Worm (Caenorhabditis elegans): ENCODE data around the gene F59B8.1.

F59B8.1 gene

DNA sequence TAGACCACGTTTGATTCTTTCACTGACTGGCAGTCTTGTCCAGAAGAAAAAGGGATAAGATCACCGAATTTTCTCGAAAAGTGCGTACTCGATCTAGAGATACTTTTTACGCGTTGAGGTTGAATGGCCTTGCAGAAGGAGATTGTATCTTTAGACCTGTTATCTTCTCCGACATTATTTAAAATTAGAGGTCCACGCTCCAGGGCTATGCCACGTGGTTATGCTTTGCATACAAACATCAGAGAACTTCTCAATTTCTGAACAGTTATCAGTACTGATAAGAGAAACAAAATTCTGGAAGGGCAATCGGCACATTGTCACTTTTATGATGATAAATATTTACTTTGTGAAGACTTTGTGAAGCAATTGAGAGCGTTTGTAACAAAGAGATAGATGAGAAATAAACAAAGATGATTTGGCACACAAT is 14.1 kb downstream of the F59B8.1 start (continued):
- no peak for TF ChIP-seq daf-19 (GFP tag; conservative IDR thresholded peaks at IDR 0.05)
- TF ChIP-seq dve-1 (tag; optimal IDR thresholded peaks at IDR 0.05; ENCODE audit: insufficient read depth), result peak; percentile 96
- TF ChIP-seq gei-8 (GFP tag; optimal IDR thresholded peaks at IDR 0.05), result peak; percentile 67
- peak; percentile 68 for TF ChIP-seq mep-1 (tag; optimal IDR thresholded peaks at IDR 0.05)
- peak; percentile 68 for TF ChIP-seq cey-2 (tag; optimal IDR thresholded peaks at IDR 0.05; ENCODE audit: borderline replicate concordance, insufficient read depth)
- TF ChIP-seq nhr-48 (tag; optimal IDR thresholded peaks at IDR 0.05), result peak; percentile 83

DNA sequence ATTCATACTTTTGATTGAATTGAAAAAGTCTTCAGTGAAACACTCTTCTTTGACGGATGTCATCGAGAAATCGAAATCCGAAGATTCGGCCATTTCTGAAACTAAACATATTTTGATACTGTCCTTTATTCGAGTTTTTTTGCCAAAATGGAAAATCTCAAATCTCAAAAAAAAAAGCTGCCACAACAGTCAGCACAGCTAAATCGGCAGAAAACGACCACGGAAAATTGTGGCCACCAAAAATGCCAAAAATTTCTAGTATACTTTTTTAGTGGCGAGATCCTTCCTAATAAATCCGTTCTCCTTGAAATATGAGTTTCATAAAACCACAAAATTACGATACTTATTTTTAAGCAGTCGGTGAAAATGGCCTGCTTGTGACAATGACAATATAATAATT is 15.9 kb downstream of the F59B8.1 start, which contains the start of gene F38E11.9:
Gene F38E11.9, minus strand, starts transcription at position 101 of the 400 bp plus-strand sequence.
- no peak for TF ChIP-seq Y75B8A.6 (GFP tag; IDR thresholded peaks at IDR 0.05)
- TF ChIP-seq F26F4.8 (GFP tag; conservative IDR thresholded peaks at IDR 0.05), result no peak
- no peak for TF ChIP-seq hmg-1.1 (GFP tag; IDR thresholded peaks at IDR 0.05)
- TF ChIP-seq lin-15B (tag; optimal IDR thresholded peaks at IDR 0.05), result no peak
- no peak for TF ChIP-seq tra-1 (GFP tag; IDR thresholded peaks at IDR 0.05)
- no peak for TF ChIP-seq aha-1 (tag)
- no peak for TF ChIP-seq ceh-32 (tag; optimal IDR thresholded peaks at IDR 0.05; ENCODE audit: poor library complexity)
- TF ChIP-seq nhr-48 (tag; optimal IDR thresholded peaks at IDR 0.05), result no peak
- no peak for TF ChIP-seq nhr-77 (tag; optimal IDR thresholded peaks at IDR 0.05)
- TF ChIP-seq vab-7 (GFP tag; IDR thresholded peaks at IDR 0.05), result no peak
- no peak for TF ChIP-seq Y105C5A.15 (GFP tag; IDR thresholded peaks at IDR 0.05)
- no peak for TF ChIP-seq unc-130 (GFP tag; optimal IDR thresholded peaks at IDR 0.05)
- TF ChIP-seq nhr-42 (GFP tag; IDR thresholded peaks at IDR 0.05), result no peak
- no peak for TF ChIP-seq tag-97 (GFP tag; IDR thresholded peaks at IDR 0.05)

DNA sequence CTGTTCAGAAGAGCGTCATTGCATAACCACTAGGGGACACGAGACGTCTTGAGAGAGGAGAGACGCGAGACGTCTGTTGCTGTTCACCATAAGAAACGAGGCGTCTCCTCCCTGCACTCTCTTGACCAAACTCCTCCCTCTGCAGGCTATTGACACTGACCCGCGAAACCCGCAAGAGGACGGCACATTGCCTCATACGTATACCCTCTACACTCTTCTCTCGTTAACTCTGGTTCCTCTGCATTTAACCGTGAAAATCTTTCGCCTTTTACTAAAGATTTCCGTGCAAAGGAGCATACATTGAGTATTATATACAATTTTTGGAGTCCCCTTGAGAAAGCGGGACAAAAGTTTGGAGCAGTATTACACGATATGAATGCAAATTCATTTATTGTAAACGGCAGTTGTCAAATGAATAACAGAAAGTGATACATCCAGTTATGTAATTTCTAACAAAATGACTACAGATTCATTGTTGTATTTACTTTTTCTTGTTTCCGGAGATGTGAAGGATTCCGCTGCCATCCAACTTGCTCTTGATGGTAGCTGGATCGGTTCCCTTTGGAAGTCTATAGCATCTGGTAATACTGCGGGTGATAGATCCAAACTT is 16.5 kb downstream of the F59B8.1 start:
- TF ChIP-seq nhr-111 (GFP tag; optimal IDR thresholded peaks at IDR 0.05) (no peak), ceh-20 (GFP tag; IDR thresholded peaks at IDR 0.05) (peak; percentile 88), mxl-2 (GFP tag; conservative IDR thresholded peaks at IDR 0.05) (no peak), F10B5.3 (tag; optimal IDR thresholded peaks at IDR 0.05) (peak; percentile 81), tag-97 (GFP tag; IDR thresholded peaks at IDR 0.05) (no peak), daf-8 (GFP tag; IDR thresholded peaks at IDR 0.05) (no peak), tra-1 (GFP tag; IDR thresholded peaks at IDR 0.05) (peak; percentile 39; the same call in 1 of the 2 replicates), ztf-11 (tag; optimal IDR thresholded peaks at IDR 0.05) (no peak), F37D6.2 (tag; optimal IDR thresholded peaks at IDR 0.05) (peak; percentile 81), dmd-9 (GFP tag; IDR thresholded peaks at IDR 0.05) (no peak), ztf-7 (tag; optimal IDR thresholded peaks at IDR 0.05) (peak; percentile 63), hif-1 (tag; optimal IDR thresholded peaks at IDR 0.05) (peak; percentile 79 to 86), set-16 (GFP tag; IDR thresholded peaks at IDR 0.05) (no peak; the same call in 1 of the 2 replicates), ceh-44 (GFP tag; IDR thresholded peaks at IDR 0.05) (0 out of 2 replicates have a peak, but pooled peaks have one; percentile 47), egl-27 (tag; optimal IDR thresholded peaks at IDR 0.05) (no peak), ctbp-1 (GFP tag; IDR thresholded peaks at IDR 0.05) (peak; percentile 89), nhr-25 (tag; optimal IDR thresholded peaks at IDR 0.05; ENCODE audit: borderline replicate concordance, insufficient read depth) (peak; percentile 95), aha-1 (tag) (peak; percentile 91), nhr-41 (GFP tag; IDR thresholded peaks at IDR 0.05) (no peak), dmd-8 (GFP tag; IDR thresholded peaks at IDR 0.05) (no peak), lsy-2 (tag; optimal IDR thresholded peaks at IDR 0.05) (peak; percentile 75 to 93), lin-39 (tag; optimal IDR thresholded peaks at IDR 0.05) (no peak), zip-2 (tag; optimal IDR thresholded peaks at IDR 0.05) (peak; percentile 74), Y5F2A.4 (GFP tag; optimal IDR thresholded peaks at IDR 0.05) (peak; percentile 9), ZK546.5 (tag; optimal IDR thresholded peaks at IDR 0.05) (peak in 1 of 2 experiments; percentile 1), php-3 (GFP tag; IDR thresholded peaks at IDR 0.05) (peak; percentile 59; the same call in 1 of the 2 replicates), skn-1 (tag; optimal IDR thresholded peaks at IDR 0.05) (no peak), daf-19 (GFP tag; conservative IDR thresholded peaks at IDR 0.05) (peak; percentile 72; the same call in 1 of the 2 replicates), unc-62 (GFP tag; optimal IDR thresholded peaks at IDR 0.05 in 1 of 2) (peak; percentile 42 to 98), unc-62 (tag; optimal IDR thresholded peaks at IDR 0.05) (no peak), Y48G9A.11 (GFP tag; IDR thresholded peaks at IDR 0.05) (peak; percentile 67), aly-2 (tag; optimal IDR thresholded peaks at IDR 0.05) (no peak)

Data from whole organism, L4 larva.